Worm (Caenorhabditis elegans): ENCODE results near the gene T27E7.3.
"Not testable (repeated sequence)": the region's sequence is repeated elsewhere in the genome, so short reads cannot be mapped to it uniquely, and the experiment has no call there.

DNA sequence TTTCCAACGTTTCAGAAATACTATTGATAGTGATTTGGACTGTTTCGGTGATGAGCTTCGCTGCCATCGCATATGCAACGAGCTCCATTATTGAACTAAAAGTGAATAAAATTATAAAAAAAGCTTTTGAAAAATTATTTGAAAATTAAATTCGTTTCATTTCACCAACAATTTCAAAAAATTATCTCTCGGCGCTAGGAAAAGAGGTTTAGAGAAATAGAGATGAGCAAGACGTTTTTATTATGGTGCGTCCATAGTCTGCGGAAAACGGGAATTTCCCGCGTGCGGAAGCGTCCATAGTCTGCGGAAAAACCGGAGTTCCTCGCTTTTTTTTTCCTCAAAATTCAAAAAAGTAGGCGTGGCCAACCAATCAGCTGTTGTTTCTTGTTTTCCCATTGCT lies 23.1 kb downstream of the T27E7.3 start, which contains the start of gene pals-30:
- TF ChIP-seq nhr-12 (tag; optimal IDR thresholded peaks at IDR 0.05); ama-1 (optimal IDR thresholded peaks at IDR 0.05); aly-2 (tag; optimal IDR thresholded peaks at IDR 0.05); Y116A8C.19 (tag; optimal IDR thresholded peaks at IDR 0.05; ENCODE audit: borderline replicate concordance): not testable (repeated sequence)

Data from whole organism, L1 larva.